Worm (Caenorhabditis elegans) whole organism, dauer: ENCODE measurements around the gene K09F5.6.

Experiments
- unc-62 ChIP-seq: sonication (generic microtip); optimal IDR thresholded peaks from 2 replicates; lab custom pipeline; 2017; ENCODE audit warnings: missing biosample characterization, missing genetic modification reagents, missing genetic modification characterization

The K09F5.6 gene

DNA sequence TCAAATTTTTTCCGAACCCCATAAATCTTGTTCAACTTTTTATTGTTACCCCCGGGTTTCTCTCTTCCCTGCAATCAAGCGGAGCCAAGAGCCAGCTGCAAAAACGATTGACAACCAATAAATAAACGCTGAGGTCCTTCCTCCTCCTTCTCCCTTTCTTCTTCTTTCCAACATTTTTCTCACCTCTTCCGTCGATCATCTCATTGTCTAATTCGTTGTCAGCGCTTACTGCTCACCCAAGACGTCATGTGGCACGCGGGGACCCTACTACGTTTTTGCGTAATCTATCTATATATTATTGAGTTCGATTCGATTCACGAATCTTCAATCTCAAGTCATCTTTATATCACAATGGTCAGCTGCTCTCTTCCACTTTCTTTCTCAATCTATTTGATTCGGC lies 3.6 kb upstream of the K09F5.6 start:
- no peak for TF ChIP-seq unc-62

- no peak for TF ChIP-seq unc-62
Observed at ce11 chrX:7720565-7720964, 1.5 kb downstream of the K09F5.6 start.

DNA sequence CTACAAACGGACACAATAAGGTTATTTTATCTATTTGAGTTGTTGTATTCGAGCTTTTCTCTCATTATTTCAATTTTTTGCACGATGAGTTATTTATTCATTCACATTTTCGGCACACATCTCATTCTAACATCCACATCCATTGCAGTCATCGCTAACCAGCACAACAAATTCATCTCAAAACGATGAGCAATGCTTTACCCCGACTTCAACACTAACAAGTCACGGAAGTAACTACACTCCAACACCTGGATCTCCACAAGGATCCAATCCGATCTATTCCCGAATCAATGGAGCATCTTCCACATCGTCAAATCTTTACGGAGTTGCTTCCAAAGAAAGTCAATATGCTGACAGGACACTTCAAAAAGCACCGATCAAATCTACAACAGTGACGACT lies 5.0 kb downstream of the K09F5.6 start:
- TF ChIP-seq unc-62 = no peak

ce11 chrX:7725615-7726014 lies 6.5 kb downstream of the K09F5.6 start, which contains the start of gene spp-14:
Gene spp-14 (plus strand): TSS chrX:7725979.
- no peak for TF ChIP-seq unc-62

DNA sequence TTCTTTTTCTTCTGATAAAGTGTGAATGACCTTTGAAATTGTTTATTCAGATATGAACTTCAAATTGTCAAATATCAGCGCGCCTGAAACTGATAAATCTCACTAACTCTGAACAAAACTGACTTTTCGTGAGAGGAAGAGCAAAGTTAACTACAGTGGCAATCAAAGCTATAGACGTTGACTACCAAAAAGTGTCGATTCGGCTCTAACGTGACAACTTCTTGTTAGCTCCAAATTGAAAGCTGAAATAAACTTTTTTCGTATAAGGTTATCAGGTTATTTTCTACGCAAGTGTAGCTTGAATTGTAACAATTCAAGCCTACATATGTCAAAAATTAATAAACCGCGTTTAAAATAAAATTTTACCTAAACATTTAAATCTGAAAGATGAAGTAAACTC lies 7.3 kb downstream of the K09F5.6 start:
- no peak for TF ChIP-seq unc-62

DNA sequence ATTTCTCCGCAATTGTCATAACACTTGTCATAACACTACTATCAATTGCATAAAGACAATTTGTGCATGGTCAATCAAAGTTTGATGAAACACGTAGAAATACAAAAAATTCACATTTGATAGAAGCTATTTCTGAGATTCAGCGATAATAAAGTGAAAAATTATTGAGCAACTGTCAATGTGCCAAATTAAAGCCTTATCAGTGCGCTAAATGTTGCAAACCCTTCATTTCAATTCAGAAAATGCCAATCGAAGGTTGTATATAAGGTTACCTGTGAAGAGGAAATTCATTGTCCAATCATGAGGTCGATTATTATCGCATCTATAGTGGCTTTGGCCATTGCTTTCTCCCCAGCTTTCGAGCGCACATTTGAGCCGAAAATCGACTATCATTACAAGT lies 8.5 kb downstream of the K09F5.6 start, which contains the start of gene vit-1:
vit-1 (plus strand) TSS at position 289 of the 400 bp plus-strand sequence.
- TF ChIP-seq unc-62 = no peak

- no peak for TF ChIP-seq unc-62
Observed at ce11 chrX:7733571-7733970, 14.5 kb downstream of the K09F5.6 start.

- no peak for TF ChIP-seq unc-62
Observed at ce11 chrX:7736171-7736570, 17.1 kb downstream of the K09F5.6 start, which contains the start of gene set-12. Gene set-12 (minus strand): TSS chrX:7736271.

- TF ChIP-seq unc-62 = no peak
Observed at ce11 chrX:7739353-7739752, 20.3 kb downstream of the K09F5.6 start, which contains the start of gene K09F5.1. Gene K09F5.1 (plus strand): TSS chrX:7739653.

ce11 chrX:7743939-7744338 lies 24.9 kb downstream of the K09F5.6 start, which contains the start of gene ref-2:
Gene ref-2 (plus strand): TSS chrX:7744239.
- TF ChIP-seq unc-62 = no peak

DNA sequence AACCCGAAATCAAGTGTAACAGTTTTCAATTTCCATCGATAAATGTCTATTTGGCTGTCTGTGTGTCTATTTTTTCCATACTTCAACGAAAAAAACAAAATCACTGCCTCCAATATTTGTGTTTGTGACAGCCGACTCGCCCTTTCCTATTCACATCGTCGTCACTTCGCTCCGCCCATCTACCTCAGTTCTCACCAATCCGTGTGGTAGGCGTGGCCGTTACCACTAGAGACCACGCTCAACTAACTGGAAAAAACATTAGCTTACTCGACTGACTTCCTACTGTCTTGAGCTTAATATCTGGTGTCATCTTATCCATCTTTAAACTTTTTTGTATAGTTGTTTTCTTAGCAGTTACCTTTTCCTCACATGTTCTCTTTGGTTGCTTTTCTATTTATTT lies 26.3 kb downstream of the K09F5.6 start:
- TF ChIP-seq unc-62 = no peak

- no peak for TF ChIP-seq unc-62
Observed at ce11 chrX:7750084-7750483, 31.0 kb downstream of the K09F5.6 start.

DNA sequence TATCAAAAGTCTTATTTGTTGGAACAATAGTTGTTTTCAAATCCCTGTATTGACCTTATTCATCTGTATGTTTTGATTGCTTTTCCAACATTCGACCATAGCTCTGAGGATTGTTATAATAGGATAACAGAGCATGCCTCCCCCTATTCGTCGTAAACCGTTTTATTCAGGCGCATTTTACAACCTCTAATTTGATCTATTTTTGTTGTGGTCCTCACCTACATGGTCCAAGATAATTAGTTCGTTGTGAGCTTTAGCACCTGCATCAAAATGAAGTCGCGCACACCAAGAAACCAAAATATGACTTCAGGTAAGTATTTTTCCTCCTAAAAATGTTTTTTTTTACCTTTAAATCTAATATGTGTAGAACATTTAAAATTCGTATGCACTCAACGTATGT lies 33.7 kb downstream of the K09F5.6 start, which contains the start of gene deg-1:
deg-1 (plus strand) TSS at position 301 of the 400 bp plus-strand sequence.
- no peak for TF ChIP-seq unc-62

ce11 chrX:7773714-7774318 lies 54.7 kb downstream of the K09F5.6 start:
- TF ChIP-seq unc-62 = no peak
